Fruit fly (Drosophila melanogaster) whole organism, embryonic: ENCODE data around the gene Muc11A.

Experiments used
- Aef1 ChIP-seq: fragments of 200-800 bp; sonication (Bioruptor generic); IDR thresholded peaks from 3 replicates; pipeline ENCODE4 v1.3.6; 2022; ENCODE audit warnings: missing biosample characterization, missing genetic modification characterization
- CG1024 ChIP-seq: fragments of 200-800 bp; sonication (Bioruptor generic); IDR thresholded peaks from 2 replicates; pipeline ENCODE4 v1.3.6; 2022; ENCODE audit warnings: missing biosample characterization, missing genetic modification characterization
- CG10462 ChIP-seq: fragments of 200-800 bp; sonication (Bioruptor generic); optimal IDR thresholded peaks from 2 replicates; lab custom pipeline; 2016; ENCODE audit warnings: missing biosample characterization, missing genetic modification characterization
- CG10654 ChIP-seq: fragments of 200-800 bp; sonication (Bioruptor generic); optimal IDR thresholded peaks from 2 replicates; lab custom pipeline; 2016; ENCODE audit warnings: missing biosample characterization, missing genetic modification characterization
- CG11398 ChIP-seq: fragments of 200-800 bp; sonication (Bioruptor generic); optimal IDR thresholded peaks from 2 replicates; lab custom pipeline; 2016; ENCODE audit warnings: missing biosample characterization, missing genetic modification characterization
- CG11504 ChIP-seq: fragments of 200-800 bp; sonication (Bioruptor generic); optimal IDR thresholded peaks from 3 replicates; lab custom pipeline; 2019; ENCODE audit warnings: missing biosample characterization, mild to moderate bottlenecking, missing genetic modification characterization, moderate library complexity
- CG11560 ChIP-seq: fragments of 200-800 bp; sonication (Bioruptor generic); IDR thresholded peaks from 3 replicates; pipeline ENCODE4 v1.3.6; 2022; ENCODE audit warnings: missing biosample characterization, missing genetic modification characterization
- CG14965 ChIP-seq: fragments of 200-800 bp; sonication (Bioruptor generic); optimal IDR thresholded peaks from 2 replicates; lab custom pipeline; 2016; ENCODE audit warnings: missing biosample characterization, missing genetic modification characterization, borderline replicate concordance
- CG1602 ChIP-seq: fragments of 200-800 bp; sonication (Bioruptor generic); optimal IDR thresholded peaks from 3 replicates; lab custom pipeline; 2016; ENCODE audit warnings: missing biosample characterization, missing genetic modification characterization
- CG16813 ChIP-seq: fragments of 200-800 bp; sonication (Bioruptor generic); IDR thresholded peaks from 3 replicates; pipeline ENCODE4 v1.3.6; 2022; ENCODE audit warnings: missing biosample characterization, missing genetic modification characterization; ENCODE audit not compliant: partially characterized antibody
- CG18011 ChIP-seq: fragments of 200-800 bp; sonication (Bioruptor generic); optimal IDR thresholded peaks from 2 replicates; lab custom pipeline; 2017; ENCODE audit warnings: missing biosample characterization, missing genetic modification characterization, mild to moderate bottlenecking, moderate library complexity, missing genotype
- CG30020 ChIP-seq: fragments of 200-800 bp; optimal IDR thresholded peaks from 2 replicates; lab custom pipeline; 2019; ENCODE audit warnings: missing biosample characterization, mild to moderate bottlenecking, missing genetic modification characterization, moderate library complexity
- CG3065 ChIP-seq: fragments of 200-800 bp; sonication (Bioruptor generic); optimal IDR thresholded peaks from 2 replicates; lab custom pipeline; 2016; ENCODE audit warnings: missing biosample characterization, missing genetic modification characterization
- CG32532 ChIP-seq: fragments of 200-800 bp; sonication (Bioruptor generic); IDR thresholded peaks from 2 replicates; pipeline ENCODE4 v1.3.6; 2022; ENCODE audit warnings: missing biosample characterization, missing genetic modification characterization
- CG33557 ChIP-seq: fragments of 200-800 bp; sonication (Bioruptor generic); optimal IDR thresholded peaks from 2 replicates; lab custom pipeline; 2019; ENCODE audit warnings: missing biosample characterization, mild to moderate bottlenecking, missing genetic modification characterization, moderate library complexity
- CG4360 ChIP-seq: fragments of 200-800 bp; sonication (Bioruptor generic); IDR thresholded peaks from 2 replicates; pipeline ENCODE4 v1.3.6; 2022; ENCODE audit warnings: missing biosample characterization, missing genetic modification characterization
- CG5953 ChIP-seq: fragments of 200-800 bp; sonication (Bioruptor generic); IDR thresholded peaks from 2 replicates; pipeline ENCODE4 v1.3.6; 2022; ENCODE audit warnings: missing biosample characterization, missing genetic modification characterization
- CG6272 ChIP-seq: fragments of 200-800 bp; sonication (Bioruptor generic); IDR thresholded peaks from 2 replicates; pipeline ENCODE4 v1.3.6; 2022; ENCODE audit warnings: missing biosample characterization, missing genetic modification characterization
- CkIIα-i1 ChIP-seq: fragments of 200-800 bp; sonication (Bioruptor generic); IDR thresholded peaks from 2 replicates; pipeline ENCODE4 v1.3.6; 2022; ENCODE audit warnings: missing biosample characterization, missing genetic modification characterization
- Doc3 ChIP-seq: fragments of 200-800 bp; sonication (Bioruptor generic); IDR thresholded peaks from 3 replicates; pipeline ENCODE4 v1.3.6; 2022; ENCODE audit warnings: missing biosample characterization, missing genetic modification characterization; ENCODE audit not compliant: partially characterized antibody
- Fer1 ChIP-seq: fragments of 200-800 bp; sonication (Bioruptor generic); optimal IDR thresholded peaks from 2 replicates; lab custom pipeline; 2017; ENCODE audit warnings: missing biosample characterization, mild to moderate bottlenecking, missing genetic modification characterization
- Fer2 ChIP-seq: fragments of 200-800 bp; sonication (Bioruptor generic); optimal IDR thresholded peaks from 2 replicates; lab custom pipeline; 2018; ENCODE audit warnings: missing biosample characterization, mild to moderate bottlenecking, missing genetic modification characterization, moderate library complexity
- HLH4C ChIP-seq: fragments of 200-800 bp; sonication (Bioruptor generic); IDR thresholded peaks from 3 replicates; pipeline ENCODE4 v1.3.6; 2022; ENCODE audit warnings: missing biosample characterization, missing genetic modification characterization; ENCODE audit not compliant: partially characterized antibody
- Hand ChIP-seq: fragments of 200-800 bp; sonication (Bioruptor generic); optimal IDR thresholded peaks from 2 replicates; lab custom pipeline; 2017; ENCODE audit warnings: mild to moderate bottlenecking, missing biosample characterization, missing genetic modification reagents, missing genetic modification characterization
- Hr3 ChIP-seq: fragments of 200-800 bp; sonication (Bioruptor generic); optimal IDR thresholded peaks from 3 replicates; lab custom pipeline; 2016; ENCODE audit warnings: missing biosample characterization, missing genetic modification characterization
- Hr78 ChIP-seq, 2 experiments: fragments of 200-800 bp in 1 of 2; fragments of >200 bp in 1 of 2; sonication (Bioruptor generic) in 1 of 2; optimal IDR thresholded peaks; 2 replicates each; lab custom pipeline; 2017 to 2019; ENCODE audit warnings: missing biosample characterization in 2 of 2, missing genetic modification characterization in 2 of 2, mild to moderate bottlenecking in 1 of 2, moderate library complexity in 1 of 2
- Lhr ChIP-seq: fragments of 200-800 bp; sonication (Bioruptor generic); optimal IDR thresholded peaks from 3 replicates; lab custom pipeline; 2017; ENCODE audit warnings: mild to moderate bottlenecking, missing biosample characterization, missing genetic modification reagents, missing genetic modification characterization
- Oli ChIP-seq: fragments of 200-800 bp; sonication (Bioruptor generic); optimal IDR thresholded peaks from 2 replicates; lab custom pipeline; 2018; ENCODE audit warnings: missing biosample characterization, mild to moderate bottlenecking, missing genetic modification characterization, moderate library complexity
- Trl ChIP-seq, 3 experiments: fragments of >200 bp in 2 of 3; fragments of 200-800 bp in 1 of 3; sonication (Bioruptor generic) in 1 of 3; optimal IDR thresholded peaks; 2 replicates in 1 of 3; 3 replicates in 2 of 3; lab custom pipeline; 2016 to 2017; ENCODE audit warnings: missing biosample characterization in 1 of 3, missing genetic modification characterization in 1 of 3
- ash1 ChIP-seq: fragments of 200-800 bp; sonication (Bioruptor generic); optimal IDR thresholded peaks from 2 replicates; lab custom pipeline; 2018; ENCODE audit warnings: missing biosample characterization, mild to moderate bottlenecking, missing genetic modification characterization
- bsh ChIP-seq, 2 experiments: fragments of 200-800 bp; sonication (Bioruptor generic); optimal IDR thresholded peaks; 2 replicates each; lab custom pipeline; 2017 to 2018; ENCODE audit warnings: mild to moderate bottlenecking in 2 of 2, missing biosample characterization in 2 of 2, missing genetic modification characterization in 2 of 2, moderate library complexity in 1 of 2
- chinmo ChIP-seq: fragments of 200-800 bp; sonication (Bioruptor generic); IDR thresholded peaks from 4 replicates; pipeline ENCODE4 v1.3.6; 2022; ENCODE audit warnings: missing biosample characterization, missing genetic modification characterization; ENCODE audit not compliant: partially characterized antibody
- ci ChIP-seq: fragments of 200-800 bp; sonication (Bioruptor generic); IDR thresholded peaks from 3 replicates; pipeline ENCODE4 v1.3.6; 2022; ENCODE audit warnings: missing biosample characterization, missing genetic modification characterization
- crc ChIP-seq: fragments of 200-800 bp; sonication (Bioruptor generic); optimal IDR thresholded peaks from 2 replicates; lab custom pipeline; 2016; ENCODE audit warnings: missing biosample characterization, missing genetic modification characterization
- crp ChIP-seq, 2 experiments: fragments of 200-800 bp; sonication (Bioruptor generic); optimal IDR thresholded peaks; 2 replicates in 1 of 2; 3 replicates in 1 of 2; lab custom pipeline; 2017; ENCODE audit warnings: missing biosample characterization in 2 of 2, missing genetic modification characterization in 2 of 2, mild to moderate bottlenecking in 1 of 2, moderate library complexity in 1 of 2
- dm ChIP-seq: fragments of 200-800 bp; sonication (Bioruptor generic); optimal IDR thresholded peaks from 3 replicates; lab custom pipeline; 2016; ENCODE audit warnings: missing biosample characterization, missing genetic modification characterization
- ems ChIP-seq: fragments of 200-800 bp; sonication (Bioruptor generic); optimal IDR thresholded peaks from 3 replicates; lab custom pipeline; 2016; ENCODE audit warnings: missing biosample characterization, missing genetic modification characterization
- fd64A ChIP-seq: fragments of 200-800 bp; sonication (Bioruptor generic); optimal IDR thresholded peaks from 3 replicates; lab custom pipeline; 2018; ENCODE audit warnings: missing biosample characterization, mild to moderate bottlenecking, missing genetic modification characterization
- hb ChIP-seq: fragments of 200-800 bp; sonication (Bioruptor generic); IDR thresholded peaks from 3 replicates; pipeline ENCODE4 v1.3.6; 2022; ENCODE audit warnings: missing biosample characterization, missing genetic modification characterization; ENCODE audit not compliant: partially characterized antibody
- kay ChIP-seq: fragments of 200-800 bp; sonication (Bioruptor generic); optimal IDR thresholded peaks from 2 replicates; lab custom pipeline; 2016; ENCODE audit warnings: missing biosample characterization, missing genetic modification characterization
- nerfin-2 ChIP-seq: fragments of 200-800 bp; sonication (Bioruptor generic); IDR thresholded peaks from 2 replicates; pipeline ENCODE4 v1.3.6; 2022; ENCODE audit warnings: missing biosample characterization, missing genetic modification characterization; ENCODE audit not compliant: partially characterized antibody
- pan ChIP-seq, 4 experiments: fragments of >200 bp in 3 of 4; fragments of 200-800 bp in 1 of 4; sonication (Bioruptor generic) in 1 of 4; optimal IDR thresholded peaks in 3 of 4; IDR thresholded peaks in 1 of 4; 2 replicates each; pipeline versions ENCODE4 v1.3.6 to Lab custom; 2017 to 2022; ENCODE audit warnings: missing biosample characterization in 2 of 4, missing genetic modification characterization in 2 of 4, mixed read lengths in 1 of 4
- pfk ChIP-seq: fragments of 200-800 bp; sonication (Bioruptor generic); optimal IDR thresholded peaks from 2 replicates; lab custom pipeline; 2018; ENCODE audit warnings: missing biosample characterization, mild to moderate bottlenecking, missing genetic modification characterization, moderate library complexity
- phol ChIP-seq: fragments of 200-800 bp; sonication (Bioruptor generic); optimal IDR thresholded peaks from 3 replicates; lab custom pipeline; 2018; ENCODE audit warnings: missing biosample characterization, mild to moderate bottlenecking, missing genetic modification characterization, moderate library complexity
- schlank ChIP-seq: fragments of 200-800 bp; sonication (Bioruptor generic); optimal IDR thresholded peaks from 2 replicates; lab custom pipeline; 2018; ENCODE audit warnings: missing biosample characterization, mild to moderate bottlenecking, missing genetic modification characterization
- tna ChIP-seq: fragments of 200-800 bp; sonication (Bioruptor generic); IDR thresholded peaks from 2 replicates; pipeline ENCODE4 v1.3.6; 2022; ENCODE audit warnings: missing biosample characterization, missing genetic modification characterization; ENCODE audit not compliant: partially characterized antibody
- wdn ChIP-seq: fragments of 200-800 bp; sonication (Bioruptor generic); IDR thresholded peaks from 2 replicates; pipeline ENCODE4 v1.3.6; 2022; ENCODE audit warnings: missing biosample characterization, missing genetic modification characterization
- zfh1 ChIP-seq: fragments of 200-800 bp; sonication (Bioruptor generic); IDR thresholded peaks from 3 replicates; pipeline ENCODE4 v1.3.6; 2022; ENCODE audit warnings: missing biosample characterization, missing genetic modification characterization

Muc11A gene

DNA sequence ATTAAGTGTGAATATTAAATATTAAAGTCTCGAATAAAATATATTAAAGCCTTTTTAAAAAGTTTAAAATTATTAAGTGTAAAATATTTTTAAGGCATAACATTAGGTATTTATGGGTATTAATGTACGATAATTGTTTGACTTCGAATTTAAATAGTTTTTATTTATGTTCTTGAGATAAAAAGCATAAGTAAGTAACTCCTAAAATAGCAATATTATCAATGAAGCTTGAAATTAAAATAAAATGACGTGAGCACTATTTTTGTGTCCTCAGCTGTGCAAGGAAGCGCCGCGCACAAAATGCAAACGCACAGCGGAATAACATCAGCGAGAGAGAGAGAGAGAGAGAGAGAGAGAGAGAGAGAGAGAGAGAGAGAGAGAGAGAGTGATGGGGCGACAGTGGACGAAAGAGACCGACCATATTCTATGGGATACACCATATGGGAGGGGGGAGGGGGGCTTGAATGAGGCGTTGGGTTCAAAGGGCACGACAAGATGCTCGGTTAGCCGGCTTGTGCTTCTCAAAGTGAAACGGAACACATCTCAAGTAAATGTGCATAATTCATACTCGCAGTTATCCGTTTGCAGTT lies 30.7 kb downstream of the Muc11A start (continued):
- TF ChIP-seq kay (GFP tag; lab: Kevin White, UChicago) (no peak), CG1602 (no peak), CkIIα-i1 (no peak), CG33557 (GFP tag; lab: Kevin White, UChicago) (peak; percentile 8), phol (tag; lab: Kevin White, UChicago) (peak; percentile 50), Hr78 (GFP tag; optimal IDR thresholded peaks at IDR 0.05; lab: Kevin White, UChicago) (no peak), fd64A (GFP tag; lab: Kevin White, UChicago) (no peak), CG11504 (tag; lab: Kevin White, UChicago) (peak; percentile 50), crc (GFP tag; lab: Kevin White, UChicago) (no peak), CG10462 (GFP tag; lab: Kevin White, UChicago) (no peak), ems (no peak), Hr3 (no peak), tna (GFP tag; lab: Robert Waterston, UW) (no peak), HLH4C (GFP tag; lab: Robert Waterston, UW) (no peak), CG14965 (GFP tag; lab: Kevin White, UChicago) (no peak), nerfin-2 (GFP tag; lab: Robert Waterston, UW) (no peak), zfh1 (GFP tag; lab: Robert Waterston, UW) (no peak), Lhr (GFP tag; lab: Kevin White, UChicago) (no peak), chinmo (GFP tag; lab: Robert Waterston, UW) (no peak), CG4360 (GFP tag; lab: Robert Waterston, UW) (no peak), schlank (tag; lab: Kevin White, UChicago) (no peak), bsh (GFP tag; optimal IDR thresholded peaks at IDR 0.05; lab: Kevin White, UChicago) (peak in 1 of 2 experiments; percentile 40), CG5953 (GFP tag; lab: Robert Waterston, UW) (no peak), Fer2 (tag; lab: Kevin White, UChicago) (no peak), CG18011 (GFP tag; lab: Kevin White, UChicago) (no peak), CG30020 (tag; lab: Kevin White, UChicago) (no peak), pan (optimal IDR thresholded peaks at IDR 0.05; lab: Kevin White, UChicago) (no peak), pan (GFP tag; optimal IDR thresholded peaks at IDR 0.05 in 1 of 2, IDR thresholded peaks at IDR 0.05 in 1 of 2) (no peak), crp (GFP tag; optimal IDR thresholded peaks at IDR 0.05; lab: Kevin White, UChicago) (no peak), Trl (optimal IDR thresholded peaks at IDR 0.05; lab: Kevin White, UChicago) (peak; percentile 29 to 40), Trl (GFP tag; optimal IDR thresholded peaks at IDR 0.05; lab: Kevin White, UChicago) (no peak), CG3065 (GFP tag; lab: Kevin White, UChicago) (no peak), hb (GFP tag; lab: Robert Waterston, UW) (no peak), Fer1 (no peak), ci (no peak), dm (GFP tag; lab: Kevin White, UChicago) (no peak), Doc3 (GFP tag; lab: Robert Waterston, UW) (no peak), ash1 (no peak), Oli (tag; lab: Kevin White, UChicago) (peak; percentile 6), CG16813 (GFP tag; lab: Robert Waterston, UW) (no peak), pfk (GFP tag; lab: Kevin White, UChicago) (no peak), Aef1 (GFP tag; lab: Robert Waterston, UW) (no peak), CG6272 (GFP tag; lab: Robert Waterston, UW) (no peak), CG11560 (tag; lab: Robert Waterston, UW) (no peak), CG1024 (GFP tag; lab: Robert Waterston, UW) (no peak), Hand (GFP tag; lab: Kevin White, UChicago) (no peak), wdn (GFP tag; lab: Robert Waterston, UW) (no peak), CG10654 (GFP tag; lab: Kevin White, UChicago) (no peak), CG11398 (no peak), CG32532 (GFP tag; lab: Robert Waterston, UW) (no peak; the same call in 1 of the 2 replicates)
